Fruit fly (Drosophila melanogaster): ENCODE data around the gene spen.

The spen gene

DNA sequence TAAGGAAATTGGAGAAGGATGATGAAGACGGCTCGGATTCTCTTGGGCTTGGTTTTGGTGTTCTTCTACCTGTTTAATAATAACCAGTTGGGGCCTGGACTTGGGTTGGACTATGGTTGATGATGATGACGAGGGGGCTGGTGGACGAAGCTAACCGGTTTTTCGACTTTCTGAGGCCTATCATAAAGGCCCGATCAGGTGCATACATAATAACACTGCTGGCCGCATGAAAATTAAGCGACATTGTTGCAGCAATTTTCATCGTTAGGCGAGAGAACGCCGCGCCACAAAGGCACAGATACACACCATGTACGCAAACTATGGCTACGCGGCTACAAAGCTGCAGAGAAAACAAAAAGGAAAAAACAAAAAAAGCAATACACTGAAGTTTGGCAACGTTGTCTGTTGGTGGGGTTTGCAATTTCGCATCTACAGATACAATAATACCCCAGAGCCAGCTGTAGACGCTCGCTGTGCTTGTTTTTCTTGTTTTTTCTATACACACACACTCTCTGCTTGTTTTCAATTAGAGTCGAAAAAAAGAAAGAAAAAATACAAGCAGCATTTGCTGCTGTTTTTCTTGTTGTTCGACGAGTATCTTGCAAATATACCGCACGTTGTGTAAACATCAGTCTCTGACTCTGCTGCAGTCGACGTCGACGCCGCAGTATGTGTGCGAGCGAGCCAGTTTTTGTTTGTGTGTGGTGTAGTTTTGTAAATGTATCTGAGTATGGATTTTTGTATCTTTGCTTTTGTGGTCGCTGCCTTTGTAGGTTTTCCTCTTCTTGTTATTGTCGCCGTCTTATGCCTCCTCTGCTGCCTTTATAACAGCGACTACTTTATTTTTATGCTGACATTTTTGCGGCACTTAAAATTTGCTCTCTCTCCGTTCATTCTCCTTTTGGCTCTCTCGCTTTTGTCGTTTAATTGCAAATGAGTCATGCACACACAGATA, 7.6 kb downstream of the spen start (continued):
- TF ChIP-seq CG16813 (GFP tag; IDR thresholded peaks at IDR 0.05; ENCODE audit: partially characterized antibody), result no peak
- TF ChIP-seq D19B (GFP tag; optimal IDR thresholded peaks at IDR 0.05), result peak; percentile 37
- TF ChIP-seq lov (optimal IDR thresholded peaks at IDR 0.05), result no peak
- TF ChIP-seq lov (GFP tag; IDR thresholded peaks at IDR 0.05), result no peak
- no peak for TF ChIP-seq unc-4 (GFP tag; IDR thresholded peaks at IDR 0.05; ENCODE audit: partially characterized antibody)
- peak; percentile 6 for TF ChIP-seq az2 (GFP tag; optimal IDR thresholded peaks at IDR 0.05)
- TF ChIP-seq CG2120 (GFP tag; optimal IDR thresholded peaks at IDR 0.05), result peak; percentile 65
- TF ChIP-seq CG7839 (tag; optimal IDR thresholded peaks at IDR 0.05), result peak; percentile 33
- peak; percentile 51 for TF ChIP-seq CG13123 (GFP tag; optimal IDR thresholded peaks at IDR 0.05)
- peak; percentile 52 for TF ChIP-seq CG14710 (tag; optimal IDR thresholded peaks at IDR 0.05)
- peak; percentile 33 for TF ChIP-seq nmo (GFP tag; optimal IDR thresholded peaks at IDR 0.05)
- TF ChIP-seq Dek (tag; optimal IDR thresholded peaks at IDR 0.05), result peak; percentile 62
- TF ChIP-seq CG12744 (GFP tag; optimal IDR thresholded peaks at IDR 0.05), result peak; percentile 55
- no peak for TF ChIP-seq slbo (GFP tag; IDR thresholded peaks at IDR 0.05)
- TF ChIP-seq Ssrp (tag; optimal IDR thresholded peaks at IDR 0.05), result no peak
- TF ChIP-seq CG5180 (GFP tag; optimal IDR thresholded peaks at IDR 0.05), result peak; percentile 75
- peak; percentile 95 for TF ChIP-seq Hmr (GFP tag; optimal IDR thresholded peaks at IDR 0.05)
- TF ChIP-seq C15 (GFP tag; IDR thresholded peaks at IDR 0.05), result no peak
- TF ChIP-seq CG11696 (GFP tag; IDR thresholded peaks at IDR 0.05), result no peak
- TF ChIP-seq CG10321 (GFP tag; IDR thresholded peaks at IDR 0.05), result no peak
- TF ChIP-seq lilli (GFP tag; optimal IDR thresholded peaks at IDR 0.05), result peak; percentile 54
- TF ChIP-seq CG13424 (tag; optimal IDR thresholded peaks at IDR 0.05), result peak; percentile 62
- TF ChIP-seq jigr1 (GFP tag; IDR thresholded peaks at IDR 0.05), result no peak
- no peak for TF ChIP-seq CG18476 (GFP tag; optimal IDR thresholded peaks at IDR 0.05)
- TF ChIP-seq Adf1 (GFP tag; IDR thresholded peaks at IDR 0.05), result no peak
- peak; percentile 78 for TF ChIP-seq CG1792 (GFP tag; optimal IDR thresholded peaks at IDR 0.05)
- no peak for TF ChIP-seq CG8478 (optimal IDR thresholded peaks at IDR 0.05)
- TF ChIP-seq Atf6 (GFP tag; IDR thresholded peaks at IDR 0.05), result no peak
- no peak for TF ChIP-seq CG30431 (GFP tag; optimal IDR thresholded peaks at IDR 0.05)
- TF ChIP-seq onecut (GFP tag; IDR thresholded peaks at IDR 0.05), result peak; percentile 88
- peak; percentile 97 for TF ChIP-seq CG10543 (GFP tag; optimal IDR thresholded peaks at IDR 0.05)
- peak; percentile 72 for TF ChIP-seq CG12219 (GFP tag; optimal IDR thresholded peaks at IDR 0.05)
- no peak for TF ChIP-seq ac (GFP tag; optimal IDR thresholded peaks at IDR 0.05)
- peak; percentile 83 for TF ChIP-seq CG10209 (GFP tag; optimal IDR thresholded peaks at IDR 0.05)
- TF ChIP-seq unpg (GFP tag; optimal IDR thresholded peaks at IDR 0.05), result peak; percentile 68
- TF ChIP-seq CG3726 (GFP tag; IDR thresholded peaks at IDR 0.05), result no peak
- peak; percentile 95 for TF ChIP-seq Fer1 (GFP tag; optimal IDR thresholded peaks at IDR 0.05)
- TF ChIP-seq eve (GFP tag; optimal IDR thresholded peaks at IDR 0.05), result no peak
- TF ChIP-seq tin (GFP tag; optimal IDR thresholded peaks at IDR 0.05), result peak; percentile 11
- TF ChIP-seq gt (GFP tag; IDR thresholded peaks at IDR 0.05), result no peak
- TF ChIP-seq CoRest (tag; optimal IDR thresholded peaks at IDR 0.05), result peak; percentile 57
- peak; percentile 27 for TF ChIP-seq Atf3 (GFP tag; optimal IDR thresholded peaks at IDR 0.05)
- peak; percentile 79 for TF ChIP-seq CG15514 (GFP tag; optimal IDR thresholded peaks at IDR 0.05)
- TF ChIP-seq HmgZ (tag; optimal IDR thresholded peaks at IDR 0.05), result peak; percentile 89
- TF ChIP-seq CG1647 (GFP tag; optimal IDR thresholded peaks at IDR 0.05), result peak; percentile 59
- TF ChIP-seq Kr (GFP tag; optimal IDR thresholded peaks at IDR 0.05), result peak; percentile 87
- TF ChIP-seq CG2678 (tag; optimal IDR thresholded peaks at IDR 0.05), result peak; percentile 85
- TF ChIP-seq HmgD (GFP tag; optimal IDR thresholded peaks at IDR 0.05), result peak; percentile 11
- TF ChIP-seq Bdp1 (GFP tag; optimal IDR thresholded peaks at IDR 0.05), result no peak
